Fruit fly (Drosophila melanogaster): ENCODE results near the gene CG32638.

DNA sequence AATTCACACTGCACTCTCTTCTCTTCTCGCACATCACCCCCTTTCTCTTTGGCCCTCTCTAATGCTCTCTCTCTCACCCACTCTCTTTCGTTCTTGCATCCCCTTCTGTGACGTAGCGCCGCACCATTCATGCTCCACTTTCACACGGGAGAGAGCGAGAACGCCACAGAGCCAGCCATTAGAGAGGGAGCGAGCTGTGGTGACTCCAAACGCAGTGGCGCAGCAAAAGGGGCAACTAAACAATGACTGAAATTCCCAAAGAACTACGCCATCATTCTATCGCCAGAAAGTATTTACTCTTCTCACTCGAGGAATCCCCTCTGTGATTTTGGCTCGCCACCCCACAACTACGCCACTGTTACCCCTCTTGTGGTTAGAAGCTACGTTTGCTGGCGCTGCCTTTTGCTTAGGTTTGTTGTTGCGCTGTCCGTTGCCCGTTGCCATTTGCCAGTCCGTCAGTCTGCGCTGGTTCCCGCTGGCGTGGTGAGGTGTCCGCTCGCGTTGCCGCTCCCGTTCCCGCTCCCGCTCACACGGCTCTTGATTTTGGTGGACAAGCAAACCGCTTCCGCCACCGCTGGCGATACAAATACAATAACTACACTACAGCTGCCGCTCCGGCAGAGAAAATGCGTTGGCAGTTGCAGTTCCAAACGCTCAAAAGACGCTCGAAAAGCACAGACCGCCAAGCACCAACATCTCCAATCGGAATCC, 2.6 kb upstream of the CG32638 start:
- TF ChIP-seq CG14655 (GFP tag; optimal IDR thresholded peaks at IDR 0.05) (peak; percentile 98), CG9948 (tag; optimal IDR thresholded peaks at IDR 0.05) (peak; percentile 92), EcR (GFP tag; optimal IDR thresholded peaks at IDR 0.05) (no peak), CG8159 (tag; optimal IDR thresholded peaks at IDR 0.05) (peak; percentile 87)
